Worm (Caenorhabditis elegans) whole organism, L1 larva: Measurements from ENCODE around the gene srh-291.
A peak's percentile ranks its signal among the peaks of the same experiment; 100 is the strongest.

ENCODE experiments used
- F16B12.6 ChIP-seq: fragments of 150-350 bp; optimal IDR thresholded peaks from 2 replicates; lab custom pipeline; 2014; ENCODE audit warnings: missing biosample characterization, missing genetic modification characterization
- aha-1 ChIP-seq: fragments of 150-350 bp; optimal IDR thresholded peaks from 2 replicates; lab custom pipeline; 2014; ENCODE audit warnings: missing biosample characterization, missing genetic modification characterization
- ama-1 ChIP-seq: fragments of 150-350 bp; optimal IDR thresholded peaks from 2 replicates; lab custom pipeline; 2014
- ces-1 ChIP-seq: fragments of 150-350 bp; optimal IDR thresholded peaks from 2 replicates; lab custom pipeline; 2014; ENCODE audit warnings: missing biosample characterization, missing genetic modification reagents, missing genetic modification characterization
- efl-1 ChIP-seq, 4 experiments: fragments of 150-350 bp; optimal IDR thresholded peaks in 3 of 4; peaks in 1 of 4; 1 replicate in 1 of 4; 2 replicates in 3 of 4; lab custom pipeline; 2014; ENCODE audit warnings: missing biosample characterization in 2 of 4, missing genetic modification characterization in 2 of 4, missing genetic modification reagents in 2 of 4
- ets-5 ChIP-seq: fragments of 200-800 bp; sonication (Bioruptor generic); IDR thresholded peaks from 2 replicates; pipeline ENCODE4 v1.3.6; 2022; ENCODE audit warnings: missing genetic modification characterization, missing compliant biosample characterization
- lin-15B ChIP-seq: fragments of 150-350 bp; sonication (generic microtip); optimal IDR thresholded peaks from 3 replicates; lab custom pipeline; 2014; ENCODE audit warnings: missing biosample characterization, missing genetic modification characterization
- lir-3 ChIP-seq: sonication (generic microtip); optimal IDR thresholded peaks from 2 replicates; lab custom pipeline; 2016; ENCODE audit warnings: mild to moderate bottlenecking, missing genetic modification characterization, moderate library complexity, missing compliant biosample characterization; ENCODE audit not compliant: poor library complexity
- lsy-2 ChIP-seq, 2 experiments: fragments of 150-350 bp; optimal IDR thresholded peaks; 2 replicates each; lab custom pipeline; 2014; ENCODE audit warnings: missing biosample characterization in 2 of 2, missing genetic modification characterization in 2 of 2
- nhr-237 ChIP-seq: fragments of 150-350 bp; optimal IDR thresholded peaks from 2 replicates; lab custom pipeline; 2014; ENCODE audit warnings: missing biosample characterization, missing genetic modification characterization
- nhr-28 ChIP-seq: fragments of 150-350 bp; optimal IDR thresholded peaks from 2 replicates; lab custom pipeline; 2014; ENCODE audit warnings: missing biosample characterization, missing genetic modification characterization
- nhr-76 ChIP-seq: sonication (generic microtip); optimal IDR thresholded peaks from 2 replicates; lab custom pipeline; 2017; ENCODE audit warnings: missing biosample characterization, missing genetic modification characterization
- skn-1 ChIP-seq: fragments of 150-350 bp; optimal IDR thresholded peaks from 2 replicates; lab custom pipeline; 2014; ENCODE audit warnings: missing biosample characterization, missing genetic modification characterization
- unc-98 ChIP-seq: fragments of 200-800 bp; sonication (Bioruptor generic); IDR thresholded peaks from 2 replicates; pipeline ENCODE4 v1.3.6; 2022; ENCODE audit warnings: missing genetic modification characterization, missing compliant biosample characterization

- no peak for TF ChIP-seq lin-15B (tag; lab: Kevin White, UChicago)
- no peak for TF ChIP-seq nhr-237
- TF ChIP-seq nhr-28, result no peak
- TF ChIP-seq F16B12.6 (tag; lab: Kevin White, UChicago), result no peak
- TF ChIP-seq ets-5 (GFP tag; lab: Robert Waterston, UW), result no peak
- TF ChIP-seq nhr-76 (tag; lab: Kevin White, UChicago), result no peak
- TF ChIP-seq lsy-2 (tag; optimal IDR thresholded peaks at IDR 0.05; lab: Kevin White, UChicago), result no peak
- TF ChIP-seq efl-1 (optimal IDR thresholded peaks at IDR 0.05; lab: Kevin White, UChicago), result no peak
- TF ChIP-seq efl-1 (GFP tag; optimal IDR thresholded peaks at IDR 0.05 in 1 of 2; lab: Kevin White, UChicago), result peak in 1 of 2 experiments; percentile 64
- TF ChIP-seq lir-3 (tag; lab: Kevin White, UChicago), result no peak
- TF ChIP-seq ces-1 (GFP tag; lab: Kevin White, UChicago), result no peak
- no peak for TF ChIP-seq unc-98 (GFP tag; lab: Robert Waterston, UW)
- no peak for TF ChIP-seq aha-1 (tag; lab: Kevin White, UChicago)
- no peak for TF ChIP-seq ama-1
- TF ChIP-seq skn-1 (tag; lab: Kevin White, UChicago), result no peak
Observed at ce11 chrV:17805323-17805722, at the start of gene srh-291.
